Worm (Caenorhabditis elegans) whole organism, L4 larva: ENCODE measurements around the gene T12B5.15.

Source experiments
- aha-1 ChIP-seq: fragments of 150-350 bp; peaks from one replicate; lab custom pipeline; 2014; ENCODE audit warnings: missing biosample characterization, missing genetic modification characterization
- lin-1 ChIP-seq: fragments of 200-800 bp; sonication (Bioruptor generic); IDR thresholded peaks from 2 replicates; pipeline ENCODE4 v1.3.6; 2022; ENCODE audit warnings: missing genetic modification reagents, missing genetic modification characterization, missing compliant biosample characterization

Gene T12B5.15

ce11 chrIII:907311-907710, 47.1 kb downstream of the T12B5.15 start, which contains the start of gene F23H11.4:
Gene F23H11.4, minus strand, starts transcription at chrIII:907539.
- no peak for TF ChIP-seq lin-1 (GFP tag; lab: Robert Waterston, UW)
- TF ChIP-seq aha-1: peak; percentile 73
